Worm (Caenorhabditis elegans): ENCODE results near the gene his-41.

his-41 gene

ce11 chrV:9546860-9547269 is 1.5 kb downstream of the his-41 start, which contains the start of gene his-37 (continued):
- TF ChIP-seq fos-1 (tag; optimal IDR thresholded peaks at IDR 0.05) = peak; percentile 74
- TF ChIP-seq lin-13 (GFP tag; optimal IDR thresholded peaks at IDR 0.05) = peak; percentile 98
- TF ChIP-seq tag-97 (GFP tag; IDR thresholded peaks at IDR 0.05) = no peak
- no peak for TF ChIP-seq daf-12 (tag; optimal IDR thresholded peaks at IDR 0.05)
- peak; percentile 99 for TF ChIP-seq zfp-3 (GFP tag; conservative IDR thresholded peaks at IDR 0.05)
- TF ChIP-seq egl-43 (GFP tag; IDR thresholded peaks at IDR 0.05) = peak; percentile 95
- TF ChIP-seq F44E2.7 (GFP tag; IDR thresholded peaks at IDR 0.05) = no peak
- peak; percentile 92 for TF ChIP-seq arid-1 (GFP tag; conservative IDR thresholded peaks at IDR 0.05)
- peak; percentile 62 for TF ChIP-seq lin-39 (tag; optimal IDR thresholded peaks at IDR 0.05)
- no peak for TF ChIP-seq snpc-1.2 (GFP tag; IDR thresholded peaks at IDR 0.05)
- TF ChIP-seq nhr-11 (tag; optimal IDR thresholded peaks at IDR 0.05) = peak; percentile 100
- TF ChIP-seq set-16 (GFP tag; IDR thresholded peaks at IDR 0.05) = peak; percentile 51; the same call in 1 of the 2 replicates
- TF ChIP-seq lin-38 (GFP tag; IDR thresholded peaks at IDR 0.05) = peak; percentile 91
- TF ChIP-seq snpc-4 (tag; optimal IDR thresholded peaks at IDR 0.05) = peak; percentile 54
- peak; percentile 21 for TF ChIP-seq attf-4 (tag; optimal IDR thresholded peaks at IDR 0.05)
- peak; percentile 73 for TF ChIP-seq nhr-10 (tag; optimal IDR thresholded peaks at IDR 0.05)
- TF ChIP-seq vab-7 (GFP tag; IDR thresholded peaks at IDR 0.05) = peak; percentile 92
- no peak for TF ChIP-seq unc-130 (GFP tag; optimal IDR thresholded peaks at IDR 0.05)
- peak; percentile 97 for TF ChIP-seq nhr-42 (GFP tag; IDR thresholded peaks at IDR 0.05)
- TF ChIP-seq spr-1 (tag; optimal IDR thresholded peaks at IDR 0.05) = peak; percentile 96
- peak; percentile 95 for TF ChIP-seq mes-2 (tag; optimal IDR thresholded peaks at IDR 0.05; ENCODE audit: poor library complexity, severe bottlenecking)
- TF ChIP-seq skn-1 (tag; optimal IDR thresholded peaks at IDR 0.05) = peak; percentile 78
- TF ChIP-seq mdl-1 (tag; optimal IDR thresholded peaks at IDR 0.05) = peak; percentile 74 to 97
- TF ChIP-seq hmg-1.1 (GFP tag; IDR thresholded peaks at IDR 0.05) = peak; percentile 97
- peak; percentile 91 for TF ChIP-seq F10B5.3 (tag; optimal IDR thresholded peaks at IDR 0.05)
- peak; percentile 61; the same call in 1 of the 2 replicates for TF ChIP-seq Y105C5A.15 (GFP tag; IDR thresholded peaks at IDR 0.05)
- TF ChIP-seq pqm-1 (tag; optimal IDR thresholded peaks at IDR 0.05) = peak; percentile 91
- peak; percentile 46 to 100 for TF ChIP-seq unc-62 (GFP tag; optimal IDR thresholded peaks at IDR 0.05 in 1 of 2)
- TF ChIP-seq unc-62 (tag; optimal IDR thresholded peaks at IDR 0.05) = no peak
- peak; percentile 100 for TF ChIP-seq aha-1 (tag)
- TF ChIP-seq ceh-20 (GFP tag; IDR thresholded peaks at IDR 0.05) = peak; percentile 99
- TF ChIP-seq nhr-6 (tag; optimal IDR thresholded peaks at IDR 0.05) = peak; percentile 98
- peak; percentile 99 for TF ChIP-seq dmd-6 (GFP tag; IDR thresholded peaks at IDR 0.05)
- TF ChIP-seq unc-39 (tag; optimal IDR thresholded peaks at IDR 0.05) = peak; percentile 52

ce11 chrV:9549459-9549858 is 4.1 kb downstream of the his-41 start, which contains the start of gene nstp-10:
nstp-10 (minus strand) TSS chrV:9549836.
- peak; percentile 54 for TF ChIP-seq T20F7.1 (GFP tag; optimal IDR thresholded peaks at IDR 0.05)
- TF ChIP-seq mdt-29 (GFP tag; IDR thresholded peaks at IDR 0.05) = no peak
- TF ChIP-seq dve-1 (tag; optimal IDR thresholded peaks at IDR 0.05; ENCODE audit: insufficient read depth) = peak; percentile 48
- TF ChIP-seq hlh-30 (tag; optimal IDR thresholded peaks at IDR 0.05; ENCODE audit: insufficient read depth) = no peak
- TF ChIP-seq ceh-44 (GFP tag; IDR thresholded peaks at IDR 0.05) = peak; percentile 91
- peak; percentile 42 for TF ChIP-seq dpl-1 (GFP tag; optimal IDR thresholded peaks at IDR 0.05)
- TF ChIP-seq lsy-2 (tag; optimal IDR thresholded peaks at IDR 0.05) = peak in 1 of 2 experiments; percentile 84
- peak; percentile 20 for TF ChIP-seq lin-15B (tag; optimal IDR thresholded peaks at IDR 0.05)
- peak; percentile 83 for TF ChIP-seq Y48G9A.11 (GFP tag; IDR thresholded peaks at IDR 0.05)
- TF ChIP-seq pqm-1 (tag; optimal IDR thresholded peaks at IDR 0.05) = no peak
- TF ChIP-seq ZK337.2 (GFP tag; IDR thresholded peaks at IDR 0.05) = peak; percentile 44; the same call in 1 of the 2 replicates
- no peak for TF ChIP-seq aly-2 (tag; optimal IDR thresholded peaks at IDR 0.05)
- peak; percentile 8 for TF ChIP-seq hlh-11 (tag; optimal IDR thresholded peaks at IDR 0.05)
- peak; percentile 15 for TF ChIP-seq duxl-1 (tag; optimal IDR thresholded peaks at IDR 0.05; ENCODE audit: poor library complexity)
- TF ChIP-seq arid-1 (GFP tag; conservative IDR thresholded peaks at IDR 0.05) = 0 out of 2 replicates have a peak, but pooled peaks have one; percentile 33
- TF ChIP-seq tra-1 (GFP tag; IDR thresholded peaks at IDR 0.05) = peak; percentile 55; the same call in 1 of the 2 replicates
- TF ChIP-seq nhr-77 (tag; optimal IDR thresholded peaks at IDR 0.05) = no peak
- TF ChIP-seq fos-1 (tag; optimal IDR thresholded peaks at IDR 0.05) = no peak
- TF ChIP-seq lin-38 (GFP tag; IDR thresholded peaks at IDR 0.05) = peak; percentile 98
- TF ChIP-seq snpc-1.2 (GFP tag; IDR thresholded peaks at IDR 0.05) = peak; percentile 84
- TF ChIP-seq dmd-9 (GFP tag; IDR thresholded peaks at IDR 0.05) = 0 out of 2 replicates have a peak, but pooled peaks have one; percentile 38
- TF ChIP-seq aha-1 (tag) = peak; percentile 94
- TF ChIP-seq mes-2 (tag; optimal IDR thresholded peaks at IDR 0.05; ENCODE audit: poor library complexity, severe bottlenecking) = peak; percentile 78
- 0 out of 2 replicates have a peak, but pooled peaks have one; percentile 10 for TF ChIP-seq vab-7 (GFP tag; IDR thresholded peaks at IDR 0.05)
- TF ChIP-seq D1046.2 (GFP tag; IDR thresholded peaks at IDR 0.05) = no peak
